Worm (Caenorhabditis elegans): Measurements from ENCODE around the gene R02D1.2.

- TF ChIP-seq dpl-1 (GFP tag; optimal IDR thresholded peaks at IDR 0.05) = no peak
- no peak for TF ChIP-seq lir-3 (tag; optimal IDR thresholded peaks at IDR 0.05)
- no peak for TF ChIP-seq pqm-1 (tag; optimal IDR thresholded peaks at IDR 0.05)
- no peak for TF ChIP-seq fkh-10 (GFP tag; optimal IDR thresholded peaks at IDR 0.05)
Observed at ce11 chrV:4364517-4364916, 41.9 kb upstream of the R02D1.2 start, which contains the start of gene grl-13.

Measured in whole organism, L4 larva.